Fruit fly (Drosophila melanogaster): ENCODE results near the gene CG4678.
A peak's percentile ranks its signal among the peaks of the same experiment; 100 is the strongest.

CG4678 gene

DNA sequence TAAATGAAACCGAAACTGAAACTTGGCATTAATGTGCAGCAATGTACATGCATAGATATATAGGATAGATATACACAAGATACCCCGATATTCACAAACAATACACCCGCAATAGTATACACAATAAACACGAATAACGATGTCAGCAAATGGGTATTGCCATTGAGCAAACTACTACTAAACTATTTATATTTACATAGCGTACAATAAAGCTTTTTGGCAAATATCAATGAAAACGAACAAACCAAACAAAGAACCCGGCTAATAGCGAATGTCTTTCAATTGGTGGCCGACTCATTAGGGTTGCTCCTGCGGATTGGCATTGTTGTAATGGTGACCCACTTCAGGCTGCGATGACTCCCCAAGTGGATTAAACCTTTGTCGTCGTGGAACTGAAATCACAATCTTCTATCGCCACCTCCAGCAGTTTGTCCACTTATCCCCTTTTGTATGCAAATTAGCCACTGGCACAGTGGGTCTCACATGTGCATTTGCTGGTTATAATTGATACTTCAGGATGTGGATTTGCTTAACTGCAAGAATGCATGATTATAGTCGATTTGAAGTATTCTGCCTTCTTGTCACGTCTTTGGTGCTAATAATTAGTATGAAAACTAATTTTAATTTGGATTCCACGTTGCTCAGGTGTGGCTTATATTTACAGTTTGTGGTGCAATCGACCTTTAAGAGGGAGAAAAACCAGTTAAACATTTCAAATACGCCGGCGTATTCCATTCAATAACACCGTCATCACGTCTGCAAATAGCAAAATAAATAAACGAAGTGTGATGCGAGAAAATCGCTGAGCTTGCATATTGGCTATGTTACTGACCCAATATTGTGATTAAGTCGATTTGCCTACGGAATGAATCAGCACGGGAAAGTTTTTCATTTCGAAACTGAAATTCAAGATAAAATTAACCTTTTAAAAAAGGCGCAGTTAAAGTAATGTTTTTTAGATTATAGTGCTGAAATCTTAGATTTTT is 45.6 kb upstream of the CG4678 start (continued):
- TF ChIP-seq B-H2 (GFP tag; optimal IDR thresholded peaks at IDR 0.05) (no peak), trem (tag; optimal IDR thresholded peaks at IDR 0.05) (no peak), Optix (GFP tag; IDR thresholded peaks at IDR 0.05) (peak; percentile 86), CG11093 (GFP tag; IDR thresholded peaks at IDR 0.05) (no peak), Tbp (GFP tag; optimal IDR thresholded peaks at IDR 0.05) (no peak), CG32772 (GFP tag; IDR thresholded peaks at IDR 0.05) (peak; percentile 42; the same call in 1 of the 2 replicates), fd3F (GFP tag; optimal IDR thresholded peaks at IDR 0.05) (no peak), Trl (optimal IDR thresholded peaks at IDR 0.05) (no peak), Trl (GFP tag; optimal IDR thresholded peaks at IDR 0.05) (peak; percentile 81), CG18476 (GFP tag; optimal IDR thresholded peaks at IDR 0.05) (no peak), CG42726 (GFP tag; IDR thresholded peaks at IDR 0.05; ENCODE audit: partially characterized antibody) (no peak), CG15514 (GFP tag; optimal IDR thresholded peaks at IDR 0.05) (no peak), ken (GFP tag; IDR thresholded peaks at IDR 0.05) (no peak), bigmax (GFP tag; optimal IDR thresholded peaks at IDR 0.05) (no peak), CG34224 (GFP tag; IDR thresholded peaks at IDR 0.05; ENCODE audit: partially characterized antibody) (no peak), phol (tag; optimal IDR thresholded peaks at IDR 0.05) (peak; percentile 5), CG3407 (GFP tag; optimal IDR thresholded peaks at IDR 0.05) (no peak), ATbp (GFP tag; optimal IDR thresholded peaks at IDR 0.05) (peak; percentile 16), grau (tag; optimal IDR thresholded peaks at IDR 0.05) (peak; percentile 26), CG9817 (tag; optimal IDR thresholded peaks at IDR 0.05) (no peak), CG9437 (GFP tag; optimal IDR thresholded peaks at IDR 0.05) (no peak), sna (GFP tag; IDR thresholded peaks at IDR 0.05; ENCODE audit: partially characterized antibody) (no peak), z (GFP tag; IDR thresholded peaks at IDR 0.05) (no peak), ftz-f1 (GFP tag; optimal IDR thresholded peaks at IDR 0.05) (peak; percentile 10), Fer1 (GFP tag; optimal IDR thresholded peaks at IDR 0.05) (no peak), jumu (GFP tag; optimal IDR thresholded peaks at IDR 0.05) (peak; percentile 80), tio (GFP tag; optimal IDR thresholded peaks at IDR 0.05) (no peak), BtbVII (GFP tag; optimal IDR thresholded peaks at IDR 0.05) (peak; percentile 23), dimm (GFP tag; IDR thresholded peaks at IDR 0.05) (peak; percentile 56; the same call in 1 of the 2 replicates), dan (GFP tag; IDR thresholded peaks at IDR 0.05) (no peak), gsb-n (tag; optimal IDR thresholded peaks at IDR 0.05) (no peak), CG17328 (GFP tag; IDR thresholded peaks at IDR 0.05) (0 out of 2 replicates have a peak, but pooled peaks have one; percentile 5), CG4854 (GFP tag; optimal IDR thresholded peaks at IDR 0.05) (no peak), GATAe (GFP tag; conservative IDR thresholded peaks at IDR 0.05) (no peak), CG15011 (GFP tag; optimal IDR thresholded peaks at IDR 0.05) (no peak), ssp (GFP tag; IDR thresholded peaks at IDR 0.05) (no peak), kah (GFP tag; optimal IDR thresholded peaks at IDR 0.05) (no peak), CG4424 (GFP tag; optimal IDR thresholded peaks at IDR 0.05) (no peak), CG2889 (GFP tag; IDR thresholded peaks at IDR 0.05) (no peak), crc (GFP tag; optimal IDR thresholded peaks at IDR 0.05) (peak; percentile 57), sc (optimal IDR thresholded peaks at IDR 0.05) (no peak), sc (GFP tag; optimal IDR thresholded peaks at IDR 0.05) (no peak), Hsf (GFP tag; optimal IDR thresholded peaks at IDR 0.05) (peak; percentile 28), Camta (GFP tag; optimal IDR thresholded peaks at IDR 0.05) (peak; percentile 85), az2 (GFP tag; optimal IDR thresholded peaks at IDR 0.05) (no peak), CG7963 (GFP tag; IDR thresholded peaks at IDR 0.05; ENCODE audit: partially characterized antibody) (no peak), PHDP (tag; optimal IDR thresholded peaks at IDR 0.05) (no peak), fu2 (GFP tag; optimal IDR thresholded peaks at IDR 0.05) (no peak), pnt (GFP tag; optimal IDR thresholded peaks at IDR 0.05) (peak; percentile 70), zen (tag; optimal IDR thresholded peaks at IDR 0.05) (no peak)
